Worm (Caenorhabditis elegans) whole organism, L1 larva: Measurements from ENCODE around the gene M176.5.

Source experiments
- C34B4.2 ChIP-seq: sonication (generic microtip); optimal IDR thresholded peaks from 2 replicates; lab custom pipeline; 2017; ENCODE audit warnings: mild to moderate bottlenecking, missing genetic modification characterization, missing compliant biosample characterization
- nhr-11 ChIP-seq: fragments of 150-350 bp; optimal IDR thresholded peaks from 2 replicates; lab custom pipeline; 2014; ENCODE audit warnings: missing biosample characterization, missing genetic modification characterization
- unc-62 ChIP-seq: fragments of 150-350 bp; optimal IDR thresholded peaks from 2 replicates; lab custom pipeline; 2014; ENCODE audit warnings: missing biosample characterization, missing genetic modification reagents, missing genetic modification characterization

ce11 chrII:9433609-9434008, 6.1 kb upstream of the M176.5 start, which contains the start of gene kin-15:
- TF ChIP-seq nhr-11 (tag; lab: Kevin White, UChicago) (no peak), unc-62 (no peak), C34B4.2 (tag; lab: Kevin White, UChicago) (no peak)
